Worm (Caenorhabditis elegans) whole organism, young adult: Measurements from ENCODE around the gene F26G5.1.

Source experiments
- B0019.2 ChIP-seq: fragments of 200-800 bp; sonication (Bioruptor generic); conservative IDR thresholded peaks from 2 replicates; pipeline ENCODE4 v1.3.6; 2022; ENCODE audit warnings: missing genetic modification reagents, missing genetic modification characterization, missing compliant biosample characterization
- F37B4.10 ChIP-seq: fragments of 200-800 bp; sonication (Bioruptor generic); IDR thresholded peaks from 2 replicates; pipeline ENCODE4 v1.3.6; 2022; ENCODE audit warnings: missing genetic modification characterization, missing compliant biosample characterization
- F57C9.4 ChIP-seq: sonication (generic microtip); optimal IDR thresholded peaks from 2 replicates; lab custom pipeline; 2017; ENCODE audit warnings: mild to moderate bottlenecking, missing genetic modification characterization, missing compliant biosample characterization
- chd-7 ChIP-seq: sonication (generic microtip); optimal IDR thresholded peaks from 2 replicates; lab custom pipeline; 2016; ENCODE audit warnings: mild to moderate bottlenecking, missing genetic modification characterization, moderate library complexity, missing compliant biosample characterization
- die-1 ChIP-seq: sonication (generic microtip); optimal IDR thresholded peaks from 2 replicates; lab custom pipeline; 2016; ENCODE audit warnings: missing genotype, mild to moderate bottlenecking, missing genetic modification characterization, missing compliant biosample characterization
- ets-4 ChIP-seq: fragments of 200-800 bp; sonication (Bioruptor generic); optimal IDR thresholded peaks from 2 replicates; lab custom pipeline; 2018; ENCODE audit warnings: mild to moderate bottlenecking, missing genetic modification characterization, missing compliant biosample characterization
- nhr-27 ChIP-seq: fragments of 200-800 bp; sonication (Bioruptor generic); optimal IDR thresholded peaks from 2 replicates; lab custom pipeline; 2018; ENCODE audit warnings: mild to moderate bottlenecking, missing genetic modification characterization, moderate library complexity, missing compliant biosample characterization
- unc-130 ChIP-seq: sonication (generic microtip); optimal IDR thresholded peaks from 2 replicates; lab custom pipeline; 2016; ENCODE audit warnings: missing genetic modification reagents, missing genetic modification characterization, missing compliant biosample characterization
- unc-62 ChIP-seq: fragments of 150-350 bp; optimal IDR thresholded peaks from 2 replicates; lab custom pipeline; 2014; ENCODE audit warnings: missing biosample characterization, missing genetic modification reagents, missing genetic modification characterization

DNA sequence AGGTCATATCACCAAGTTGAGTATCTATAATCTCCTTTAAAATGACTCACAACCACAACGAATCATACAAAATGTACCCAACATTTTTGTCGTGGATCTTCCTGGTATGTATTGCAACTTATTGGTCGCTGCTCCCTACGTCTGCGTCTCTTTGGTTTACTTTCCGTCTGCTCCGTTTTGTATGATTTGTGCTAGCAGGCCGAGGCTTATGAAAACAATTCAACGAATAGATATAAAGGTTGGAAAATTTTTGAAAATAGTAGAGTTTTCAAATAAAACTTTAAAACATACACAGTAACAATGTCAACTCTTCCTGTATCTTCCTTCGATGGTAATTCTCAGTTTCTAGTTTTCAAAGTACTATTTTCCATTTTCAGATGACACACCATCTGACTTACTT lies 26.1 kb downstream of the F26G5.1 start, which contains the start of gene srr-8:
- no peak for TF ChIP-seq B0019.2 (GFP tag; lab: Robert Waterston, UW)
- TF ChIP-seq chd-7 (tag; lab: Kevin White, UChicago): no peak
- TF ChIP-seq ets-4 (GFP tag; lab: Kevin White, UChicago): no peak
- no peak for TF ChIP-seq F57C9.4 (tag; lab: Kevin White, UChicago)
- TF ChIP-seq nhr-27 (tag; lab: Kevin White, UChicago): no peak
- TF ChIP-seq F37B4.10 (GFP tag; lab: Robert Waterston, UW): no peak
- no peak for TF ChIP-seq unc-130 (GFP tag; lab: Kevin White, UChicago)
- TF ChIP-seq die-1 (tag; lab: Kevin White, UChicago): no peak
- no peak for TF ChIP-seq unc-62
